Worm (Caenorhabditis elegans) whole organism, young adult: ENCODE data around the gene cdc-25.3.

ENCODE experiments used
- B0019.2 ChIP-seq: fragments of 200-800 bp; sonication (Bioruptor generic); conservative IDR thresholded peaks from 2 replicates; pipeline ENCODE4 v1.3.6; 2022; ENCODE audit warnings: missing genetic modification reagents, missing genetic modification characterization, missing compliant biosample characterization
- C17E4.6 ChIP-seq: fragments of 200-800 bp; sonication (Bioruptor generic); IDR thresholded peaks from 2 replicates; pipeline ENCODE4 v1.3.6; 2022; ENCODE audit warnings: missing genetic modification reagents, missing genetic modification characterization, missing compliant biosample characterization
- F10E7.11 ChIP-seq: sonication (generic microtip); optimal IDR thresholded peaks from 2 replicates; lab custom pipeline; 2017; ENCODE audit warnings: mild to moderate bottlenecking, missing genetic modification characterization, moderate library complexity, missing compliant biosample characterization
- F22D6.2 ChIP-seq: sonication (generic microtip); optimal IDR thresholded peaks from 2 replicates; lab custom pipeline; 2016; ENCODE audit warnings: mild to moderate bottlenecking, missing genetic modification characterization, missing compliant biosample characterization
- F33H1.4 ChIP-seq: fragments of 200-800 bp; sonication (Bioruptor generic); IDR thresholded peaks from 2 replicates; pipeline ENCODE4 v1.3.6; 2022; ENCODE audit warnings: missing genetic modification reagents, missing genetic modification characterization, missing compliant biosample characterization
- F37B4.10 ChIP-seq: fragments of 200-800 bp; sonication (Bioruptor generic); IDR thresholded peaks from 2 replicates; pipeline ENCODE4 v1.3.6; 2022; ENCODE audit warnings: missing genetic modification characterization, missing compliant biosample characterization
- F52B5.7 ChIP-seq: sonication (generic microtip); optimal IDR thresholded peaks from 2 replicates; lab custom pipeline; 2016; ENCODE audit warnings: mild to moderate bottlenecking, missing genetic modification characterization, missing compliant biosample characterization
- Y56A3A.18 ChIP-seq: fragments of 200-800 bp; sonication (Bioruptor generic); IDR thresholded peaks from 2 replicates; pipeline ENCODE4 v1.3.6; 2022; ENCODE audit warnings: missing genetic modification reagents, missing genetic modification characterization, missing compliant biosample characterization
- Y95B8A.8 ChIP-seq: fragments of 200-800 bp; sonication (Bioruptor generic); IDR thresholded peaks from 2 replicates; pipeline ENCODE4 v1.3.6; 2022; ENCODE audit warnings: missing genetic modification reagents, missing genetic modification characterization, missing compliant biosample characterization
- ZK185.1 ChIP-seq: sonication (generic microtip); optimal IDR thresholded peaks from 2 replicates; lab custom pipeline; 2016; ENCODE audit warnings: mild to moderate bottlenecking, missing genetic modification characterization, missing compliant biosample characterization; ENCODE audit not compliant: poor library complexity, severe bottlenecking
- akir-1 ChIP-seq: fragments of 200-800 bp; sonication (Bioruptor generic); optimal IDR thresholded peaks from 2 replicates; lab custom pipeline; 2018; ENCODE audit warnings: mild to moderate bottlenecking, missing genetic modification characterization, moderate library complexity, missing compliant biosample characterization
- ama-1 ChIP-seq, 3 experiments: fragments of 150-350 bp in 1 of 3; sonication (generic microtip) in 2 of 3; optimal IDR thresholded peaks; 2 replicates each; lab custom pipeline; 2014 to 2018; ENCODE audit warnings: missing biosample characterization in 2 of 3, missing genetic modification characterization in 2 of 3, missing genetic modification reagents in 2 of 3
- aptf-2 ChIP-seq: fragments of 200-800 bp; sonication (Bioruptor generic); conservative IDR thresholded peaks from 2 replicates; pipeline ENCODE4 v1.3.6; 2022; ENCODE audit warnings: missing genetic modification reagents, missing genetic modification characterization, missing compliant biosample characterization
- atf-7 ChIP-seq: sonication (generic microtip); optimal IDR thresholded peaks from 2 replicates; lab custom pipeline; 2017; ENCODE audit warnings: mild to moderate bottlenecking, missing genetic modification characterization, missing compliant biosample characterization
- attf-5 ChIP-seq: fragments of 200-800 bp; sonication (Bioruptor generic); optimal IDR thresholded peaks from 2 replicates; lab custom pipeline; 2018; ENCODE audit warnings: mild to moderate bottlenecking, missing genetic modification characterization, missing compliant biosample characterization
- cebp-1 ChIP-seq, 2 experiments: fragments of 200-800 bp in 1 of 2; sonication (Bioruptor generic) in 1 of 2; sonication (generic microtip) in 1 of 2; IDR thresholded peaks in 1 of 2; optimal IDR thresholded peaks in 1 of 2; 2 replicates each; pipeline versions ENCODE4 v1.3.6 to Lab custom; 2017 to 2022; ENCODE audit warnings: missing compliant biosample characterization in 2 of 2, missing genetic modification characterization in 2 of 2, mild to moderate bottlenecking in 1 of 2, missing genetic modification reagents in 1 of 2, moderate library complexity in 1 of 2
- cebp-2 ChIP-seq: fragments of 200-800 bp; sonication (Bioruptor generic); IDR thresholded peaks from 2 replicates; pipeline ENCODE4 v1.3.6; 2022; ENCODE audit warnings: missing genetic modification characterization, missing compliant biosample characterization
- ceh-100 ChIP-seq: fragments of 200-800 bp; sonication (Bioruptor generic); IDR thresholded peaks from 2 replicates; pipeline ENCODE4 v1.3.6; 2022; ENCODE audit warnings: missing genetic modification reagents, missing genetic modification characterization, missing compliant biosample characterization
- ceh-91 ChIP-seq: fragments of 200-800 bp; sonication (Bioruptor generic); IDR thresholded peaks from 2 replicates; pipeline ENCODE4 v1.3.6; 2022; ENCODE audit warnings: missing genetic modification reagents, missing genetic modification characterization, missing compliant biosample characterization
- egrh-3 ChIP-seq: fragments of 200-800 bp; sonication (Bioruptor generic); IDR thresholded peaks from 2 replicates; pipeline ENCODE4 v1.3.6; 2022; ENCODE audit warnings: missing genetic modification reagents, missing genetic modification characterization, missing compliant biosample characterization
- ekl-4 ChIP-seq: fragments of 200-800 bp; sonication (Bioruptor generic); IDR thresholded peaks from 2 replicates; pipeline ENCODE4 v1.3.6; 2022; ENCODE audit warnings: missing genetic modification reagents, missing genetic modification characterization, missing compliant biosample characterization
- ets-4 ChIP-seq: fragments of 200-800 bp; sonication (Bioruptor generic); optimal IDR thresholded peaks from 2 replicates; lab custom pipeline; 2018; ENCODE audit warnings: mild to moderate bottlenecking, missing genetic modification characterization, missing compliant biosample characterization
- fkh-3 ChIP-seq: sonication (generic microtip); optimal IDR thresholded peaks from 2 replicates; lab custom pipeline; 2016; ENCODE audit warnings: mild to moderate bottlenecking, missing genetic modification characterization, missing compliant biosample characterization
- gei-17 ChIP-seq: fragments of 200-800 bp; sonication (Bioruptor generic); optimal IDR thresholded peaks from 2 replicates; lab custom pipeline; 2018; ENCODE audit warnings: mild to moderate bottlenecking, missing genetic modification characterization, missing compliant biosample characterization
- hlh-26 ChIP-seq: fragments of 200-800 bp; sonication (Bioruptor generic); conservative IDR thresholded peaks from 2 replicates; pipeline ENCODE4 v1.3.6; 2022; ENCODE audit warnings: missing genetic modification reagents, missing genetic modification characterization, missing compliant biosample characterization
- hmg-20 ChIP-seq: fragments of 200-800 bp; sonication (Bioruptor generic); IDR thresholded peaks from 2 replicates; pipeline ENCODE4 v1.3.6; 2022; ENCODE audit warnings: missing genetic modification reagents, missing genetic modification characterization, missing compliant biosample characterization
- hrde-1 ChIP-seq: sonication (generic microtip); optimal IDR thresholded peaks from 2 replicates; lab custom pipeline; 2016; ENCODE audit warnings: missing genetic modification characterization, mild to moderate bottlenecking, missing compliant biosample characterization, moderate library complexity, missing genotype, missing genetic modification reagents, borderline replicate concordance
- lin-26 ChIP-seq: fragments of 200-800 bp; sonication (Bioruptor generic); IDR thresholded peaks from 2 replicates; pipeline ENCODE4 v1.3.6; 2022; ENCODE audit warnings: missing genetic modification reagents, missing genetic modification characterization, missing compliant biosample characterization
- lin-40 ChIP-seq: sonication (generic microtip); optimal IDR thresholded peaks from 2 replicates; lab custom pipeline; 2016; ENCODE audit warnings: missing genetic modification characterization, mild to moderate bottlenecking, missing compliant biosample characterization, missing genotype, missing genetic modification reagents
- lsl-1 ChIP-seq: fragments of 200-800 bp; sonication (Bioruptor generic); optimal IDR thresholded peaks from 2 replicates; lab custom pipeline; 2018; ENCODE audit warnings: mild to moderate bottlenecking, missing genetic modification characterization, moderate library complexity, missing compliant biosample characterization
- madf-10 ChIP-seq: sonication (generic microtip); optimal IDR thresholded peaks from 2 replicates; lab custom pipeline; 2016; ENCODE audit warnings: mild to moderate bottlenecking, missing genetic modification characterization, missing compliant biosample characterization
- madf-3 ChIP-seq: fragments of 200-800 bp; sonication (Bioruptor generic); IDR thresholded peaks from 2 replicates; pipeline ENCODE4 v1.3.6; 2022; ENCODE audit warnings: missing genetic modification reagents, missing genetic modification characterization, missing compliant biosample characterization
- nfya-1 ChIP-seq: sonication (generic microtip); optimal IDR thresholded peaks from 2 replicates; lab custom pipeline; 2017; ENCODE audit warnings: antibody characterized with exemption, missing compliant biosample characterization, missing genetic modification characterization, borderline replicate concordance; ENCODE audit not compliant: insufficient read depth
- nfya-2 ChIP-seq: fragments of 200-800 bp; sonication (Bioruptor generic); IDR thresholded peaks from 2 replicates; pipeline ENCODE4 v1.3.6; 2022; ENCODE audit warnings: missing genetic modification reagents, missing genetic modification characterization, missing compliant biosample characterization
- nfyb-1 ChIP-seq: fragments of 200-800 bp; sonication (Bioruptor generic); IDR thresholded peaks from 2 replicates; pipeline ENCODE4 v1.3.6; 2022; ENCODE audit warnings: missing genetic modification reagents, missing genetic modification characterization, missing compliant biosample characterization
- nhr-120 ChIP-seq: fragments of 200-800 bp; sonication (Bioruptor generic); IDR thresholded peaks from 2 replicates; pipeline ENCODE4 v1.3.6; 2022; ENCODE audit warnings: missing genetic modification characterization, missing compliant biosample characterization
- nhr-179 ChIP-seq: sonication (generic microtip); optimal IDR thresholded peaks from 2 replicates; lab custom pipeline; 2016; ENCODE audit warnings: mild to moderate bottlenecking, missing genetic modification characterization, missing compliant biosample characterization
- nhr-80 ChIP-seq: sonication (generic microtip); optimal IDR thresholded peaks from 2 replicates; lab custom pipeline; 2016; ENCODE audit warnings: missing genetic modification characterization, missing compliant biosample characterization
- pbrm-1 ChIP-seq: fragments of 200-800 bp; sonication (Bioruptor generic); IDR thresholded peaks from 2 replicates; pipeline ENCODE4 v1.3.6; 2022; ENCODE audit warnings: missing genetic modification reagents, missing genetic modification characterization, missing compliant biosample characterization
- sea-2 ChIP-seq: fragments of 200-800 bp; sonication (Bioruptor generic); IDR thresholded peaks from 2 replicates; pipeline ENCODE4 v1.3.6; 2022; ENCODE audit warnings: missing genetic modification characterization, missing compliant biosample characterization
- snpc-4 ChIP-seq, 5 experiments: fragments of 150-350 bp in 1 of 5; sonication (generic microtip) in 4 of 5; optimal IDR thresholded peaks; 2 replicates each; lab custom pipeline; 2014 to 2018; ENCODE audit warnings: missing genetic modification characterization in 5 of 5, missing biosample characterization in 3 of 5, antibody characterized with exemption in 2 of 5, mild to moderate bottlenecking in 2 of 5, missing compliant biosample characterization in 2 of 5, missing genotype in 2 of 5, moderate library complexity in 2 of 5, missing genetic modification reagents in 1 of 5
- sptf-2 ChIP-seq: fragments of 200-800 bp; sonication (Bioruptor generic); optimal IDR thresholded peaks from 2 replicates; lab custom pipeline; 2018; ENCODE audit warnings: mild to moderate bottlenecking, missing genetic modification characterization, missing compliant biosample characterization
- tbx-9 ChIP-seq: sonication (generic microtip); optimal IDR thresholded peaks from 2 replicates; lab custom pipeline; 2016; ENCODE audit warnings: borderline replicate concordance, missing genetic modification characterization, inconsistent platforms, missing compliant biosample characterization
- tlf-1 ChIP-seq: fragments of 200-800 bp; sonication (Bioruptor generic); optimal IDR thresholded peaks from 2 replicates; lab custom pipeline; 2018; ENCODE audit warnings: mild to moderate bottlenecking, missing genetic modification characterization, missing compliant biosample characterization
- ztf-22 ChIP-seq: fragments of 200-800 bp; sonication (Bioruptor generic); optimal IDR thresholded peaks from 2 replicates; lab custom pipeline; 2018; ENCODE audit warnings: mild to moderate bottlenecking, missing genetic modification characterization, moderate library complexity, missing compliant biosample characterization
- ztf-3 ChIP-seq: fragments of 200-800 bp; sonication (Bioruptor generic); optimal IDR thresholded peaks from 2 replicates; lab custom pipeline; 2018; ENCODE audit warnings: mild to moderate bottlenecking, missing genetic modification characterization, missing compliant biosample characterization

cdc-25.3 gene

DNA sequence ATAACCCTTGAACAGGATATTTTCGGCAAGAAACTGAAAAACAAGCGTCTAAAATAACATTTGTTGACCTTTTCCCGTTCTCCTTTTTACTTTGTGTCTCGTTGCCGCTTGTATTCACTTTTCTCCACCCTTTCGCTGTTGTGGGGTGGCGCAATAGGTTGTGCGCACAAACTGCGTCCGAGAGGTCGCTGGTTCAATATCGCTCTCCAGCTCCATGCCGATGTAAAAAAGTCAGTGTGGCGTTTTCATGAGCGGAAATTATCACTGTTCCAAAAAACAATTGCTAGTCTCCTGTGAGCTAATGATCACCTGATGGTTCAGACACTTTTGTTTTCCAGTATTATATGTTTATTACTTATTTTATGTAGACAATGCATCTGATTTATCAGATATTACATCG lies 19.8 kb upstream of the cdc-25.3 start (continued):
- 0 out of 2 replicates have a peak, but pooled peaks have one; percentile 23 for TF ChIP-seq C17E4.6 (GFP tag; lab: Robert Waterston, UW)
- TF ChIP-seq akir-1 (GFP tag; lab: Kevin White, UChicago): peak; percentile 68
- TF ChIP-seq hmg-20 (GFP tag; lab: Robert Waterston, UW): peak; percentile 50; the same call in 1 of the 2 replicates
- TF ChIP-seq F22D6.2 (tag; lab: Kevin White, UChicago): peak; percentile 36
- 0 out of 2 replicates have a peak, but pooled peaks have one; percentile 14 for TF ChIP-seq madf-3 (GFP tag; lab: Robert Waterston, UW)
- peak; percentile 76; the same call in 1 of the 2 replicates for TF ChIP-seq ekl-4 (GFP tag; lab: Robert Waterston, UW)
- no peak for TF ChIP-seq nhr-80 (tag; lab: Kevin White, UChicago)
- peak; percentile 76; the same call in 1 of the 2 replicates for TF ChIP-seq pbrm-1 (GFP tag; lab: Robert Waterston, UW)
- TF ChIP-seq sptf-2 (GFP tag; lab: Kevin White, UChicago): peak; percentile 78
- TF ChIP-seq aptf-2 (GFP tag; lab: Robert Waterston, UW): 0 out of 2 replicates have a peak, but pooled peaks have one; percentile 32
- TF ChIP-seq cebp-1 (GFP tag; IDR thresholded peaks at IDR 0.05; lab: Robert Waterston, UW): 0 out of 2 replicates have a peak, but pooled peaks have one; percentile 47
- TF ChIP-seq cebp-1 (tag; optimal IDR thresholded peaks at IDR 0.05; lab: Kevin White, UChicago): no peak
- no peak for TF ChIP-seq nfya-1 (tag; lab: Kevin White, UChicago)
- peak; percentile 60 for TF ChIP-seq lsl-1 (GFP tag; lab: Kevin White, UChicago)
- peak; percentile 24 for TF ChIP-seq F10E7.11 (tag; lab: Kevin White, UChicago)
- peak; percentile 85; the same call in 1 of the 2 replicates for TF ChIP-seq nhr-120
- TF ChIP-seq cebp-2 (GFP tag; lab: Robert Waterston, UW): no peak
- TF ChIP-seq nhr-179 (tag; lab: Kevin White, UChicago): peak; percentile 33
- peak; percentile 65 for TF ChIP-seq ceh-100 (GFP tag; lab: Robert Waterston, UW)
- TF ChIP-seq fkh-3 (tag; lab: Kevin White, UChicago): peak; percentile 66
- peak; percentile 66 for TF ChIP-seq hrde-1
- TF ChIP-seq sea-2: no peak
- peak; percentile 35 for TF ChIP-seq tlf-1 (GFP tag; lab: Kevin White, UChicago)
- no peak for TF ChIP-seq lin-26 (GFP tag; lab: Robert Waterston, UW)
- TF ChIP-seq lin-40 (tag; lab: Kevin White, UChicago): peak; percentile 79
- no peak for TF ChIP-seq gei-17 (GFP tag; lab: Kevin White, UChicago)
- TF ChIP-seq F52B5.7 (tag; lab: Kevin White, UChicago): no peak
- TF ChIP-seq hlh-26: no peak
- TF ChIP-seq B0019.2 (GFP tag; lab: Robert Waterston, UW): 0 out of 2 replicates have a peak, but pooled peaks have one; percentile 34
- TF ChIP-seq tbx-9 (tag; lab: Kevin White, UChicago): no peak
- TF ChIP-seq attf-5 (GFP tag; lab: Kevin White, UChicago): peak; percentile 81
- no peak for TF ChIP-seq nfyb-1 (GFP tag; lab: Robert Waterston, UW)
- TF ChIP-seq F33H1.4 (GFP tag; lab: Robert Waterston, UW): peak; percentile 61; the same call in 1 of the 2 replicates
- TF ChIP-seq snpc-4 (GFP tag; optimal IDR thresholded peaks at IDR 0.05; lab: Kevin White, UChicago): peak; percentile 47
- TF ChIP-seq snpc-4 (tag; optimal IDR thresholded peaks at IDR 0.05; lab: Kevin White, UChicago): peak in 3 of 4 experiments; percentile 65 to 80 (median 66)
- TF ChIP-seq madf-10 (tag; lab: Kevin White, UChicago): peak; percentile 81
- no peak for TF ChIP-seq atf-7 (tag; lab: Kevin White, UChicago)
- TF ChIP-seq Y95B8A.8 (GFP tag; lab: Robert Waterston, UW): 0 out of 2 replicates have a peak, but pooled peaks have one; percentile 55
- TF ChIP-seq ztf-3 (GFP tag; lab: Kevin White, UChicago): peak; percentile 21
- no peak for TF ChIP-seq nfya-2 (GFP tag; lab: Robert Waterston, UW)
- TF ChIP-seq ceh-91: peak; percentile 64
- TF ChIP-seq ztf-22: peak; percentile 57
- TF ChIP-seq ZK185.1: peak; percentile 81
- no peak for TF ChIP-seq ama-1 (optimal IDR thresholded peaks at IDR 0.05; lab: Kevin White, UChicago)
- peak; percentile 58 to 64 for TF ChIP-seq ama-1 (GFP tag; optimal IDR thresholded peaks at IDR 0.05; lab: Kevin White, UChicago)
- no peak for TF ChIP-seq F37B4.10 (GFP tag; lab: Robert Waterston, UW)
- peak; percentile 57 for TF ChIP-seq ets-4
- TF ChIP-seq Y56A3A.18 (GFP tag; lab: Robert Waterston, UW): 0 out of 2 replicates have a peak, but pooled peaks have one; percentile 43
- no peak; the same call in 1 of the 2 replicates for TF ChIP-seq egrh-3 (GFP tag; lab: Robert Waterston, UW)
